Fruit fly (Drosophila melanogaster) Kc167 (cell line): ENCODE measurements around the gene CG13685.

Experiments used
- Myc ChIP-seq: fragments of >200 bp; optimal IDR thresholded peaks from 2 replicates; lab custom pipeline; 2017; ENCODE audit warnings: missing external identifiers
- Sin3A ChIP-seq: fragments of >200 bp; optimal IDR thresholded peaks from 2 replicates; lab custom pipeline; 2018; ENCODE audit warnings: missing external identifiers
- h ChIP-seq: fragments of >200 bp; optimal IDR thresholded peaks from 3 replicates; lab custom pipeline; 2018; ENCODE audit warnings: missing external identifiers
- insv ChIP-seq: fragments of >200 bp; optimal IDR thresholded peaks from 3 replicates; lab custom pipeline; 2018; ENCODE audit warnings: missing external identifiers
- psq ChIP-seq: fragments of >200 bp; optimal IDR thresholded peaks from 2 replicates; lab custom pipeline; 2017; ENCODE audit warnings: missing external identifiers
- ttk ChIP-seq: sonication (Bioruptor generic); optimal IDR thresholded peaks from 2 replicates; lab custom pipeline; 2017; ENCODE audit warnings: missing external identifiers

The CG13685 gene

dm6 chr3L:7741953-7742352, 5.2 kb upstream of the CG13685 start:
- TF ChIP-seq ttk (lab: Kevin White, UChicago) (no peak), Sin3A (lab: Kevin White, UChicago) (no peak), psq (lab: Kevin White, UChicago) (no peak), Myc (lab: Kevin White, UChicago) (no peak), h (no peak), insv (lab: Kevin White, UChicago) (no peak)

dm6 chr3L:7742941-7743340, 4.2 kb upstream of the CG13685 start, which contains the start of gene Snmp2:
Snmp2 (minus strand) TSS chr3L:7743041.
- TF ChIP-seq Sin3A (lab: Kevin White, UChicago) = no peak
- no peak for TF ChIP-seq h
- TF ChIP-seq ttk (lab: Kevin White, UChicago) = no peak
- TF ChIP-seq insv (lab: Kevin White, UChicago) = no peak
- TF ChIP-seq psq (lab: Kevin White, UChicago) = no peak
- no peak for TF ChIP-seq Myc (lab: Kevin White, UChicago)

- TF ChIP-seq ttk (lab: Kevin White, UChicago) = no peak
- TF ChIP-seq Sin3A (lab: Kevin White, UChicago) = no peak
- no peak for TF ChIP-seq h
- no peak for TF ChIP-seq psq (lab: Kevin White, UChicago)
- TF ChIP-seq insv (lab: Kevin White, UChicago) = no peak
- no peak for TF ChIP-seq Myc (lab: Kevin White, UChicago)
Observed at dm6 chr3L:7743741-7744140, 3.4 kb upstream of the CG13685 start.

dm6 chr3L:7754109-7754508, 7.0 kb downstream of the CG13685 start, which contains the start of gene CG7409:
CG7409 (plus strand) TSS chr3L:7754409.
- no peak for TF ChIP-seq psq (lab: Kevin White, UChicago)
- no peak for TF ChIP-seq Myc (lab: Kevin White, UChicago)
- no peak for TF ChIP-seq insv (lab: Kevin White, UChicago)
- TF ChIP-seq h = no peak
- TF ChIP-seq Sin3A (lab: Kevin White, UChicago) = no peak
- TF ChIP-seq ttk (lab: Kevin White, UChicago) = no peak

- TF ChIP-seq Sin3A (lab: Kevin White, UChicago) (no peak), ttk (lab: Kevin White, UChicago) (no peak), h (no peak), Myc (lab: Kevin White, UChicago) (no peak), insv (lab: Kevin White, UChicago) (no peak), psq (lab: Kevin White, UChicago) (no peak)
Observed at dm6 chr3L:7759835-7760780, 13.0 kb downstream of the CG13685 start, which contains the start of gene Hn. Hn (plus strand) TSS chr3L:7760453.

- no peak for TF ChIP-seq ttk (lab: Kevin White, UChicago)
- no peak for TF ChIP-seq insv (lab: Kevin White, UChicago)
- TF ChIP-seq Sin3A (lab: Kevin White, UChicago) = no peak
- TF ChIP-seq psq (lab: Kevin White, UChicago) = no peak
- TF ChIP-seq Myc (lab: Kevin White, UChicago) = no peak
- TF ChIP-seq h = no peak
Observed at dm6 chr3L:7768252-7768651, 21.1 kb downstream of the CG13685 start, which contains the start of gene CG32371. CG32371 (minus strand) TSS chr3L:7768352.

- TF ChIP-seq insv (lab: Kevin White, UChicago) (no peak), psq (lab: Kevin White, UChicago) (no peak), ttk (lab: Kevin White, UChicago) (no peak), Myc (lab: Kevin White, UChicago) (no peak), Sin3A (lab: Kevin White, UChicago) (no peak), h (no peak)
Observed at dm6 chr3L:7772160-7772798, 25.1 kb downstream of the CG13685 start.

dm6 chr3L:7773529-7773928, 26.4 kb downstream of the CG13685 start:
- TF ChIP-seq Myc (lab: Kevin White, UChicago) = no peak
- no peak for TF ChIP-seq ttk (lab: Kevin White, UChicago)
- no peak for TF ChIP-seq Sin3A (lab: Kevin White, UChicago)
- no peak for TF ChIP-seq insv (lab: Kevin White, UChicago)
- TF ChIP-seq psq (lab: Kevin White, UChicago) = no peak
- no peak for TF ChIP-seq h

dm6 chr3L:7774698-7775097, 27.6 kb downstream of the CG13685 start:
- TF ChIP-seq Sin3A (lab: Kevin White, UChicago) = no peak
- no peak for TF ChIP-seq ttk (lab: Kevin White, UChicago)

- TF ChIP-seq ttk (lab: Kevin White, UChicago) (no peak), Sin3A (lab: Kevin White, UChicago) (no peak), psq (lab: Kevin White, UChicago) (no peak), h (no peak), insv (lab: Kevin White, UChicago) (no peak), Myc (lab: Kevin White, UChicago) (no peak)
Observed at dm6 chr3L:7775365-7775905, 28.3 kb downstream of the CG13685 start, which contains the start of gene Clk. Clk (minus strand) TSS chr3L:7775603.
